Fruit fly (Drosophila melanogaster): ENCODE measurements around the gene MFS3.

The MFS3 gene

dm6 chr2L:1123078-1123818, 19.8 kb upstream of the MFS3 start:
- TF ChIP-seq CTCF (optimal IDR thresholded peaks at IDR 0.05): no peak
- TF ChIP-seq CG8478 (optimal IDR thresholded peaks at IDR 0.05): no peak

- no peak for TF ChIP-seq CG8478 (optimal IDR thresholded peaks at IDR 0.05)
- TF ChIP-seq CTCF (optimal IDR thresholded peaks at IDR 0.05): no peak
Measured at dm6 chr2L:1124265-1124664, 18.7 kb upstream of the MFS3 start.

dm6 chr2L:1125437-1125836, 17.6 kb upstream of the MFS3 start:
- TF ChIP-seq CG8478 (optimal IDR thresholded peaks at IDR 0.05) (no peak), CTCF (optimal IDR thresholded peaks at IDR 0.05) (no peak)

dm6 chr2L:1126527-1126926, 16.5 kb upstream of the MFS3 start:
- no peak for TF ChIP-seq CTCF (optimal IDR thresholded peaks at IDR 0.05)
- TF ChIP-seq CG8478 (optimal IDR thresholded peaks at IDR 0.05): no peak

dm6 chr2L:1127434-1128089, 15.4 kb upstream of the MFS3 start:
- TF ChIP-seq CTCF (optimal IDR thresholded peaks at IDR 0.05) (no peak), CG8478 (optimal IDR thresholded peaks at IDR 0.05) (no peak)

- TF ChIP-seq CG8478 (optimal IDR thresholded peaks at IDR 0.05): no peak
- TF ChIP-seq CTCF (optimal IDR thresholded peaks at IDR 0.05): no peak
Measured at dm6 chr2L:1128344-1128931, 14.6 kb upstream of the MFS3 start.

dm6 chr2L:1128932-1129887, 13.8 kb upstream of the MFS3 start, which contains the start of the genes Pino and TBC1D23:
TSS of gene Pino (minus strand) at chr2L:1128953.
TSS of gene TBC1D23 (plus strand) at chr2L:1129316.
- TF ChIP-seq CTCF (optimal IDR thresholded peaks at IDR 0.05) (no peak), CG8478 (optimal IDR thresholded peaks at IDR 0.05) (no peak)

- no peak for TF ChIP-seq CTCF (optimal IDR thresholded peaks at IDR 0.05)
- TF ChIP-seq CG8478 (optimal IDR thresholded peaks at IDR 0.05): no peak
Measured at dm6 chr2L:1134011-1134743, 8.8 kb upstream of the MFS3 start, which contains the start of the genes Iris and CG4577. TSS of gene Iris (minus strand) at chr2L:1134098. TSS of gene CG4577 (plus strand) at chr2L:1134693.

- no peak for TF ChIP-seq CG8478 (optimal IDR thresholded peaks at IDR 0.05)
- TF ChIP-seq CTCF (optimal IDR thresholded peaks at IDR 0.05): no peak
Measured at dm6 chr2L:1135495-1135894, 7.5 kb upstream of the MFS3 start.

- TF ChIP-seq CTCF (optimal IDR thresholded peaks at IDR 0.05) (no peak), CG8478 (optimal IDR thresholded peaks at IDR 0.05) (no peak)
Measured at dm6 chr2L:1136993-1137392, 6.0 kb upstream of the MFS3 start.

- TF ChIP-seq CTCF (optimal IDR thresholded peaks at IDR 0.05) (no peak), CG8478 (optimal IDR thresholded peaks at IDR 0.05) (no peak)
Measured at dm6 chr2L:1143286-1143685, 285 bp downstream of the MFS3 start.

dm6 chr2L:1144371-1145360, 1.7 kb downstream of the MFS3 start:
- TF ChIP-seq CTCF (optimal IDR thresholded peaks at IDR 0.05): no peak
- TF ChIP-seq CG8478 (optimal IDR thresholded peaks at IDR 0.05): no peak

dm6 chr2L:1147656-1148055, 4.7 kb downstream of the MFS3 start:
- TF ChIP-seq CTCF (optimal IDR thresholded peaks at IDR 0.05) (no peak), CG8478 (optimal IDR thresholded peaks at IDR 0.05) (no peak)
